Fruit fly (Drosophila melanogaster) whole organism, prepupa: ENCODE data around the gene PpD3.

Source experiments
- CG15336 ChIP-seq: fragments of 200-800 bp; sonication (Bioruptor generic); IDR thresholded peaks from 2 replicates; pipeline ENCODE4 v1.3.6; 2022; ENCODE audit warnings: missing biosample characterization, missing genetic modification characterization
- CG3032 ChIP-seq: fragments of 200-800 bp; optimal IDR thresholded peaks from 2 replicates; lab custom pipeline; 2019; ENCODE audit warnings: missing biosample characterization, mild to moderate bottlenecking, missing genetic modification characterization, moderate library complexity
- CG3919 ChIP-seq: fragments of 200-800 bp; sonication (Bioruptor generic); optimal IDR thresholded peaks from 3 replicates; lab custom pipeline; 2016; ENCODE audit warnings: missing biosample characterization, missing genetic modification characterization
- CG8119 ChIP-seq: fragments of 200-800 bp; sonication (Bioruptor generic); IDR thresholded peaks from 3 replicates; pipeline ENCODE4 v1.3.6; 2022; ENCODE audit warnings: missing biosample characterization, missing genetic modification characterization
- pdm3 ChIP-seq: fragments of 200-800 bp; sonication (Bioruptor generic); optimal IDR thresholded peaks from 3 replicates; lab custom pipeline; 2016; ENCODE audit warnings: missing biosample characterization, missing genetic modification characterization
- salr ChIP-seq, 2 experiments: fragments of 200-800 bp; sonication (Bioruptor generic); optimal IDR thresholded peaks; 3 replicates each; lab custom pipeline; 2016 to 2018; ENCODE audit warnings: missing biosample characterization in 2 of 2, missing genetic modification characterization in 2 of 2, mild to moderate bottlenecking in 1 of 2

- TF ChIP-seq salr (GFP tag; optimal IDR thresholded peaks at IDR 0.05; lab: Kevin White, UChicago) = no peak
- TF ChIP-seq CG3919 (GFP tag; lab: Kevin White, UChicago) = no peak
- TF ChIP-seq CG3032 = peak; percentile 13
- no peak for TF ChIP-seq CG8119 (GFP tag; lab: Robert Waterston, UW)
- TF ChIP-seq CG15336 (GFP tag; lab: Robert Waterston, UW) = no peak; the same call in 1 of the 2 replicates
- no peak for TF ChIP-seq pdm3 (GFP tag; lab: Kevin White, UChicago)
Measured at dm6 chr3R:9762955-9763931, 15.6 kb downstream of the PpD3 start, which contains the start of the genes Snap24 and CG8478.
